Fruit fly (Drosophila melanogaster): ENCODE measurements around the gene Prx4.
A peak's percentile ranks its signal among the peaks of the same experiment; 100 is the strongest.

Prx4 gene

DNA sequence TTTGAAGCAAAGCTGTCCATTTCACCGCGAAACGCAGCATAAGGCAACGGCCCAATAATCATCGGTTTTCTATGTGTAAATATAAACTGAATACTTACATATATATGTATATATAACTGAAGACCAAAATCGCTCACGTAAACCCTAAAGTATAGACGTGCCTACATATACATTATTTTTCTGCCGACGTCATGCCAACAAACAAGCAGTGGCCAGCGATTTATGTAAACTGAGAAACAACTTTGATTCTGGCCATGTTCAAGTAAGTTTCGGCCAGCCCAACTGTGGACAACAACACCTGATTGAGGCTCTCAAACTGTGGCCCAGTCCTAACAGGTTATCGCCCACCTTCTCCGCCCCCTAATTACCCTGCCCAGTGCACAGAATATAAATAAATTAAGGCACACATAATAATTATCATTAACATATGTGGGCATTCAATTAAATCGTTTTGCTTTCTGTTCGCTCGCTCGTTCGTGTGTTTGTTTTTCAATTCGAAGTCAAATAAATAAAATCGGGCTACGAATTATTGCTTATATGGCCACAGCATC, 39.9 kb downstream of the Prx4 start:
- TF ChIP-seq br (GFP tag; optimal IDR thresholded peaks at IDR 0.05) = no peak
- TF ChIP-seq Sp1 (GFP tag; optimal IDR thresholded peaks at IDR 0.05) = no peak
- no peak for TF ChIP-seq jim (GFP tag; optimal IDR thresholded peaks at IDR 0.05)
- no peak for TF ChIP-seq Hr78 (GFP tag; optimal IDR thresholded peaks at IDR 0.05)
- TF ChIP-seq Rel (GFP tag; optimal IDR thresholded peaks at IDR 0.05) = peak; percentile 40
- TF ChIP-seq Rel (tag; optimal IDR thresholded peaks at IDR 0.05) = no peak
- TF ChIP-seq Vsx2 (GFP tag; optimal IDR thresholded peaks at IDR 0.05; ENCODE audit: partially characterized antibody) = peak; percentile 49
- TF ChIP-seq OdsH (GFP tag; optimal IDR thresholded peaks at IDR 0.05) = no peak
- no peak for TF ChIP-seq Jra (GFP tag; optimal IDR thresholded peaks at IDR 0.05)
- no peak for TF ChIP-seq Hr83 (GFP tag; optimal IDR thresholded peaks at IDR 0.05; ENCODE audit: poor library complexity, severe bottlenecking)

DNA sequence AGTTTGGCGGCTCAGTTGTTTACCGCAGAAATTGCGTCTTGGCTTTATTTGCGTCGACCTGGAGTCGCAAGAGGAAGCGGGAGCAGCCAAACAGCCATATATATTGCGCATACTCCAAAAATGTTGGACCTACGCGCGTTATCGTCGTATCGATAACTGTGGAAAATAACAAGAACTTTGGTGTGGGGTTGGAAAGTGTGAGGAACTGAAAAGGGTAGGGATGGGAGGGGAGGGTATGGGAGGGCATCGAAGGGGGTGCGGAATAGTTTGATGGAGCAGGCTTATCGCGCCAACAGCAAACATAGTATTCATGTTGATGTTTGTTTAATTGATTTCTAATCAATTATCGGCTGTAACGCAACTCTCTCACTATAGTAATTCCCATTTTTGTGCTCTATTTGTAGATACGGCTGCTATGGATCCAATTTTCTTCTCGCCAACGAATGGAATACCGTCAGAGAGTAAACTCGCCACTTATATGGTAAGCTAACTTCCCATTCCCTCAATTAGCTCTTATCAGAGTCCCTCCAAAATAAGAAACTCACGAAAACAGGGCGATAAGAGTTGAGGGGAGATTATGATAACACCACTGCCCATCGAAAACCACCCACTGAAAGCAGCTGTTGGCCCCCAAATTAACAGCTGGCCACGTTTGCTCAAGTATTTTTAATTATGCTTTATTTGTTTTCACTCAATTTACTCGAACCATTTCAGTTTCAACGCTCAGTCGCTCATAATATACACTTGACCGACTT, 41.3 kb downstream of the Prx4 start:
- TF ChIP-seq Hr78 (GFP tag; optimal IDR thresholded peaks at IDR 0.05) = no peak
- peak; percentile 35 for TF ChIP-seq Hr83 (GFP tag; optimal IDR thresholded peaks at IDR 0.05; ENCODE audit: poor library complexity, severe bottlenecking)
- no peak for TF ChIP-seq Rel (GFP tag; optimal IDR thresholded peaks at IDR 0.05)
- TF ChIP-seq Rel (tag; optimal IDR thresholded peaks at IDR 0.05) = peak; percentile 79
- no peak for TF ChIP-seq psq (GFP tag; optimal IDR thresholded peaks at IDR 0.05)
- TF ChIP-seq CG9705 (GFP tag; optimal IDR thresholded peaks at IDR 0.05) = no peak
- peak; percentile 27 for TF ChIP-seq rgr (GFP tag; optimal IDR thresholded peaks at IDR 0.05)
- peak; percentile 38 for TF ChIP-seq OdsH (GFP tag; optimal IDR thresholded peaks at IDR 0.05)
- TF ChIP-seq brk (GFP tag; optimal IDR thresholded peaks at IDR 0.05) = no peak
- TF ChIP-seq h (GFP tag; optimal IDR thresholded peaks at IDR 0.05) = peak; percentile 35
- TF ChIP-seq br (GFP tag; optimal IDR thresholded peaks at IDR 0.05) = peak; percentile 18
- TF ChIP-seq Myc (optimal IDR thresholded peaks at IDR 0.05) = no peak

- TF ChIP-seq Hr83 (GFP tag; optimal IDR thresholded peaks at IDR 0.05; ENCODE audit: poor library complexity, severe bottlenecking) (no peak), ey (GFP tag; optimal IDR thresholded peaks at IDR 0.05) (no peak), Dfd (GFP tag; optimal IDR thresholded peaks at IDR 0.05) (no peak), Hnf4 (GFP tag; optimal IDR thresholded peaks at IDR 0.05) (no peak), h (GFP tag; optimal IDR thresholded peaks at IDR 0.05) (no peak), br (GFP tag; optimal IDR thresholded peaks at IDR 0.05) (no peak), woc (GFP tag; optimal IDR thresholded peaks at IDR 0.05) (no peak), tai (GFP tag; optimal IDR thresholded peaks at IDR 0.05) (no peak), brk (GFP tag; optimal IDR thresholded peaks at IDR 0.05) (no peak), GATAd (GFP tag; optimal IDR thresholded peaks at IDR 0.05) (no peak), dmrt93B (GFP tag; optimal IDR thresholded peaks at IDR 0.05) (no peak), Rel (GFP tag; optimal IDR thresholded peaks at IDR 0.05) (no peak), Rel (tag; optimal IDR thresholded peaks at IDR 0.05) (no peak), psq (GFP tag; optimal IDR thresholded peaks at IDR 0.05) (no peak), Dif (GFP tag; optimal IDR thresholded peaks at IDR 0.05; ENCODE audit: partially characterized antibody) (no peak), CG9705 (GFP tag; optimal IDR thresholded peaks at IDR 0.05) (no peak), usp (GFP tag; optimal IDR thresholded peaks at IDR 0.05) (no peak), sage (GFP tag; optimal IDR thresholded peaks at IDR 0.05) (no peak), Jra (GFP tag; optimal IDR thresholded peaks at IDR 0.05) (no peak), Abd-B (GFP tag; optimal IDR thresholded peaks at IDR 0.05) (no peak), jim (GFP tag; optimal IDR thresholded peaks at IDR 0.05) (no peak)
Measured at dm6 chr3L:3089012-3089411, 46.9 kb downstream of the Prx4 start.

dm6 chr3L:3090581-3091345, 48.6 kb downstream of the Prx4 start:
- no peak for TF ChIP-seq dsf (GFP tag; optimal IDR thresholded peaks at IDR 0.05; ENCODE audit: borderline replicate concordance)
- peak; percentile 38 for TF ChIP-seq OdsH (GFP tag; optimal IDR thresholded peaks at IDR 0.05)
- peak; percentile 37 for TF ChIP-seq psq (GFP tag; optimal IDR thresholded peaks at IDR 0.05)
- peak; percentile 82 for TF ChIP-seq Hnf4 (GFP tag; optimal IDR thresholded peaks at IDR 0.05)
- TF ChIP-seq Jra (GFP tag; optimal IDR thresholded peaks at IDR 0.05) = peak; percentile 30
- no peak for TF ChIP-seq Mio (GFP tag; optimal IDR thresholded peaks at IDR 0.05)
- peak; percentile 58 for TF ChIP-seq br (GFP tag; optimal IDR thresholded peaks at IDR 0.05)
- peak; percentile 40 for TF ChIP-seq Hr83 (GFP tag; optimal IDR thresholded peaks at IDR 0.05; ENCODE audit: poor library complexity, severe bottlenecking)
- TF ChIP-seq Rel (GFP tag; optimal IDR thresholded peaks at IDR 0.05) = no peak
- TF ChIP-seq Rel (tag; optimal IDR thresholded peaks at IDR 0.05) = peak; percentile 33
- TF ChIP-seq N (GFP tag; optimal IDR thresholded peaks at IDR 0.05) = no peak
- TF ChIP-seq CG32264 (GFP tag; optimal IDR thresholded peaks at IDR 0.05) = no peak
- TF ChIP-seq fru (GFP tag; optimal IDR thresholded peaks at IDR 0.05) = peak; percentile 59
- TF ChIP-seq GATAd (GFP tag; optimal IDR thresholded peaks at IDR 0.05) = no peak
- no peak for TF ChIP-seq tai (GFP tag; optimal IDR thresholded peaks at IDR 0.05)
- TF ChIP-seq CrebA (GFP tag; optimal IDR thresholded peaks at IDR 0.05; ENCODE audit: borderline replicate concordance) = no peak
- TF ChIP-seq dmrt93B (GFP tag; optimal IDR thresholded peaks at IDR 0.05) = no peak
- TF ChIP-seq ey (GFP tag; optimal IDR thresholded peaks at IDR 0.05) = peak; percentile 15
- no peak for TF ChIP-seq pan (optimal IDR thresholded peaks at IDR 0.05)
- no peak for TF ChIP-seq brk (GFP tag; optimal IDR thresholded peaks at IDR 0.05)
- TF ChIP-seq HLH106 (tag; optimal IDR thresholded peaks at IDR 0.05) = no peak
- TF ChIP-seq Sp1 (GFP tag; optimal IDR thresholded peaks at IDR 0.05) = peak; percentile 27
- TF ChIP-seq lola (GFP tag; optimal IDR thresholded peaks at IDR 0.05) = no peak
- no peak for TF ChIP-seq Abd-B (GFP tag; optimal IDR thresholded peaks at IDR 0.05)
- peak in 1 of 2 experiments; percentile 39 for TF ChIP-seq dl (GFP tag; optimal IDR thresholded peaks at IDR 0.05; ENCODE audit: insufficient read depth in 1 of 2, partially characterized antibody in 2 of 2)
- no peak for TF ChIP-seq Hr78 (GFP tag; optimal IDR thresholded peaks at IDR 0.05)
- TF ChIP-seq jim (GFP tag; optimal IDR thresholded peaks at IDR 0.05) = no peak
- no peak for TF ChIP-seq Vsx2 (GFP tag; optimal IDR thresholded peaks at IDR 0.05; ENCODE audit: partially characterized antibody)
